Fruit fly (Drosophila melanogaster): ENCODE data around the gene COX6B.

Gene COX6B

DNA sequence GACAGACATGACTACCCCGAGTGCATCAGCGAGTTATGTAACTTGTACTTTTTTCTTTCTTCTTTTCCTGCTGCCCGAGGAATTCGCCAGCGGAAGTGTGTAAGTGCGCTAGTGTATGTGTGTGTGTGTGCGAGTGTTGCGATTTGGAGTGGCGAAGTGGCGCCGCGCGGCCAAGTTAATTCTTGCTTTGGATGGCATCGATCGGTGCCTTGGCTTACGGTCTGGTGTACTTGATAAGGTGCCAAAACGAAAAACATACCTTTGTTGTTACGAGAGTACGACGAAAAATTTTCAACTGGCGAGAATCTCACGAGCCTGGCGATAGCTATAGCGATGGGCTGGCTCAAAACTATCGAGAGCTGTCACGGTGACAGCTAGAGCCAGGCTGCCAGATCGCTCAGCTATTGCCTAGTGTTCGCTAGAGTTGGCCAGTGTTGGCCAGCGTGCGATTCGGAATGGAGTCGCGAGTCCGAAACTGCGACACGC lies at the start of gene COX6B, which contains the start of the genes CG18809, CG33932 and Rpp20:
Gene COX6B, minus strand, starts transcription at position 333 of the 486 bp plus-strand sequence.
Gene CG18809, minus strand, starts transcription at position 333 of the 486 bp plus-strand sequence.
Gene CG33932, plus strand, starts transcription at position 429 of the 486 bp plus-strand sequence.
Gene Rpp20, plus strand, starts transcription at position 429 of the 486 bp plus-strand sequence.
- TF ChIP-seq EcR (GFP tag; optimal IDR thresholded peaks at IDR 0.05) (peak; percentile 22), CG8159 (tag; optimal IDR thresholded peaks at IDR 0.05) (peak; percentile 25), CG13204 (GFP tag; optimal IDR thresholded peaks at IDR 0.05) (no peak), CG10348 (GFP tag; IDR thresholded peaks at IDR 0.05) (no peak), CG8301 (tag; optimal IDR thresholded peaks at IDR 0.05) (no peak), Snoo (tag; optimal IDR thresholded peaks at IDR 0.05) (peak; percentile 37), Ets98B (GFP tag; IDR thresholded peaks at IDR 0.05) (peak; percentile 46; the same call in 1 of the 2 replicates), CG32121 (GFP tag; IDR thresholded peaks at IDR 0.05) (no peak), Pif1A (GFP tag; optimal IDR thresholded peaks at IDR 0.05) (no peak), CG15710 (tag; optimal IDR thresholded peaks at IDR 0.05) (peak; percentile 25), rn (GFP tag; IDR thresholded peaks at IDR 0.05) (no peak), CG34367 (tag; optimal IDR thresholded peaks at IDR 0.05) (no peak), CG14655 (GFP tag; optimal IDR thresholded peaks at IDR 0.05) (no peak), CG12605 (GFP tag; IDR thresholded peaks at IDR 0.05) (peak; percentile 38; the same call in 1 of the 2 replicates), gl (tag; optimal IDR thresholded peaks at IDR 0.05) (peak; percentile 7), fd96Ca (GFP tag; IDR thresholded peaks at IDR 0.05) (peak; percentile 68), CG4496 (GFP tag; IDR thresholded peaks at IDR 0.05) (peak; percentile 21; the same call in 1 of the 3 replicates), D1 (tag; optimal IDR thresholded peaks at IDR 0.05) (no peak), CG9948 (tag; optimal IDR thresholded peaks at IDR 0.05) (no peak), CG17806 (tag; optimal IDR thresholded peaks at IDR 0.05) (peak; percentile 11)

DNA sequence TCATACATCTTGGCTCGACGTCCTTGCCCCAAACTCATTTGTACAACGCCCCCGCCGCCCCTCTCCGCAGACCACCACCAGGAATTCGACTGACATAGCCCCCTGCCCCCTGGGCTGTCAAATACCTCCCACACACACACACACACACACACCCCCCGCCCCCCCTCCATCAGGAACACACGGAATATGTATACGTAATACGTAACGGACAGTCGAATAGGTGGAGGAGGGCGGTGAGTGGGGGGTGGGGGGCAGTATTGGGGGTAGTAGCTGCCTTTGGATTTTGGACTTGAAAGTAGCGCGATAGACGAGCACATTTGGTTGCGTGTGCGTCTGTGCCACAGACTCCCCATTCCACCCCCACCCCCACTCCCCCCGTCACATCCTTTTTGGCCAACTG lies 48.4 kb upstream of the COX6B start:
- no peak for TF ChIP-seq CG17806 (tag; optimal IDR thresholded peaks at IDR 0.05)
- TF ChIP-seq Pif1A (GFP tag; optimal IDR thresholded peaks at IDR 0.05), result no peak
- TF ChIP-seq CG8301 (tag; optimal IDR thresholded peaks at IDR 0.05), result no peak
- TF ChIP-seq CG9948 (tag; optimal IDR thresholded peaks at IDR 0.05), result no peak
- no peak for TF ChIP-seq Snoo (tag; optimal IDR thresholded peaks at IDR 0.05)
- TF ChIP-seq fd96Ca (GFP tag; IDR thresholded peaks at IDR 0.05), result no peak

- TF ChIP-seq EcR (GFP tag; optimal IDR thresholded peaks at IDR 0.05), result no peak
- no peak for TF ChIP-seq CG15710 (tag; optimal IDR thresholded peaks at IDR 0.05)
- TF ChIP-seq CG32121 (GFP tag; IDR thresholded peaks at IDR 0.05), result no peak
- TF ChIP-seq Pif1B (GFP tag; optimal IDR thresholded peaks at IDR 0.05), result no peak
- TF ChIP-seq CG12605 (GFP tag; IDR thresholded peaks at IDR 0.05), result no peak
- no peak for TF ChIP-seq CG4496 (GFP tag; IDR thresholded peaks at IDR 0.05)
- no peak for TF ChIP-seq fd96Ca (GFP tag; IDR thresholded peaks at IDR 0.05)
- no peak for TF ChIP-seq CG9948 (tag; optimal IDR thresholded peaks at IDR 0.05)
- TF ChIP-seq rn (GFP tag; IDR thresholded peaks at IDR 0.05), result no peak
- no peak for TF ChIP-seq CG14655 (GFP tag; optimal IDR thresholded peaks at IDR 0.05)
- no peak for TF ChIP-seq Snoo (tag; optimal IDR thresholded peaks at IDR 0.05)
- no peak for TF ChIP-seq CG17806 (tag; optimal IDR thresholded peaks at IDR 0.05)
- TF ChIP-seq Pif1A (GFP tag; optimal IDR thresholded peaks at IDR 0.05), result no peak
- TF ChIP-seq gl (tag; optimal IDR thresholded peaks at IDR 0.05), result no peak
- no peak for TF ChIP-seq CG8301 (tag; optimal IDR thresholded peaks at IDR 0.05)
- no peak for TF ChIP-seq CG13204 (GFP tag; optimal IDR thresholded peaks at IDR 0.05)
- no peak for TF ChIP-seq CG8159 (tag; optimal IDR thresholded peaks at IDR 0.05)
- no peak for TF ChIP-seq CG10348 (GFP tag; IDR thresholded peaks at IDR 0.05)
Observed at dm6 chrX:19791832-19792231, 47.7 kb upstream of the COX6B start.

- TF ChIP-seq CG13204 (GFP tag; optimal IDR thresholded peaks at IDR 0.05) (no peak), fd96Ca (GFP tag; IDR thresholded peaks at IDR 0.05) (no peak), D1 (tag; optimal IDR thresholded peaks at IDR 0.05) (no peak), CG9948 (tag; optimal IDR thresholded peaks at IDR 0.05) (no peak), CG15710 (tag; optimal IDR thresholded peaks at IDR 0.05) (no peak), CG8301 (tag; optimal IDR thresholded peaks at IDR 0.05) (no peak), CG32121 (GFP tag; IDR thresholded peaks at IDR 0.05) (no peak), CG14655 (GFP tag; optimal IDR thresholded peaks at IDR 0.05) (no peak), gl (tag; optimal IDR thresholded peaks at IDR 0.05) (no peak), Pif1B (GFP tag; optimal IDR thresholded peaks at IDR 0.05) (no peak), CG12605 (GFP tag; IDR thresholded peaks at IDR 0.05) (no peak), CG4496 (GFP tag; IDR thresholded peaks at IDR 0.05) (no peak), CG34367 (tag; optimal IDR thresholded peaks at IDR 0.05) (no peak), rn (GFP tag; IDR thresholded peaks at IDR 0.05) (no peak)
Observed at dm6 chrX:19788621-19788944, 44.4 kb upstream of the COX6B start.

- TF ChIP-seq rn (GFP tag; IDR thresholded peaks at IDR 0.05) (no peak), CG34367 (tag; optimal IDR thresholded peaks at IDR 0.05) (no peak), CG4496 (GFP tag; IDR thresholded peaks at IDR 0.05) (0 out of 3 replicates have a peak, but pooled peaks have one; percentile 21)
Observed at dm6 chrX:19787921-19788620, 43.9 kb upstream of the COX6B start.

DNA sequence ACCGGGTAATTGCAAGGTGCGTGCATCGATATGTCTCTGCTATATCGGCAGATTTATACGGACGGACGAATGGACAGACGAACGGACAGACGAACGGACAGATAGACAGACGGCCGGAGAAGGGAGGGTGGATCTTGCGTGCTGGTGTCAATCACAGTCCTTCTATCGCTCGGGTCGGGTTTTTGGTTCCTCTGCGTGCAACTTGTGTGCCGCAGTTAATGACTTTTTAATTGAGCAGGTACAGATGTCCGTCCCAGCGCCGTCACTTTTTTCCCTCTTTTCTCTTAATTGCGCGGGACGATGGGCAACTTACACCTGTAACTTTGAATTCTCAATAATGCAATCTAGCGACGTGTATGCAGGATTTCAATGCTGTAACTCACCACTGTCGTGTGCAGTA lies 42.7 kb upstream of the COX6B start:
- TF ChIP-seq D1 (tag; optimal IDR thresholded peaks at IDR 0.05) (no peak), rn (GFP tag; IDR thresholded peaks at IDR 0.05) (no peak), CG34367 (tag; optimal IDR thresholded peaks at IDR 0.05) (no peak), CG4496 (GFP tag; IDR thresholded peaks at IDR 0.05) (no peak)
